Worm (Caenorhabditis elegans): ENCODE results near the gene symk-1.

symk-1 gene

DNA sequence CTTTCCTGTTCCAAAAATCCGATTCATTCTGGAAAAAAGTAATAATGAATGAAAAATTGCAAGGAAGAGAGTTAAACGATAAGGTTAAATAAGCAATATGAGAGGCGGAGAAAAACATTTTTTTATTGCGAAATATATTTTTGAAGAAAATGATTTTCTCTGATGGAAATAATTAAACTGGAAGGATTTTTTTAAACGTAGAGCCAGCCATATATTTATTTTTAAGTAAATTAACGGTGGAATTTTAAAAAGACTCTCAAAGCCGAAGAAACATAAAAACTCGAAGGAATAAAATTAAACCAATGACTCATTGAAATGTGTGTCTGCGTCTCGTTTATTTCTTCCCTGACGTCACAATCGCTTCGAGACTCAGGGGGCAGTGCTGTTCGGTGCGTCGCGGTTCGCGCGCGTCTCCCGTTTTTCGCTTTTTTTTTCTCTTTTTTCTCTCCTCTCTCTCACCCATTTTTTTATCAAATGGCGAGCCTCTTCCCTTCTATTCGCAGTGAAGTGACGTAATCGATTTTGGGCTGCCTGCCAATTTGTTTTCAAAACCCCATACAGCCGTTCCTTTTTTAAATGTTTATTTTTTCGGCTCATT is 36.1 kb downstream of the symk-1 start, which contains the start of gene vps-60 (continued):
- TF ChIP-seq sem-2 (GFP tag; optimal IDR thresholded peaks at IDR 0.05), result no peak
- TF ChIP-seq flh-1 (GFP tag; optimal IDR thresholded peaks at IDR 0.05), result no peak
- TF ChIP-seq unc-120 (tag; optimal IDR thresholded peaks at IDR 0.05; ENCODE audit: poor library complexity, severe bottlenecking), result peak; percentile 58
- TF ChIP-seq ceh-39 (tag; optimal IDR thresholded peaks at IDR 0.05), result peak; percentile 83

- no peak for TF ChIP-seq nhr-12 (tag; optimal IDR thresholded peaks at IDR 0.05)
- no peak for TF ChIP-seq sptf-1 (tag; optimal IDR thresholded peaks at IDR 0.05)
- TF ChIP-seq nhr-237 (tag; optimal IDR thresholded peaks at IDR 0.05), result no peak
- TF ChIP-seq nhr-2 (tag; optimal IDR thresholded peaks at IDR 0.05), result no peak
- TF ChIP-seq pha-4 (tag; optimal IDR thresholded peaks at IDR 0.05), result no peak
- no peak for TF ChIP-seq cnd-1 (tag; optimal IDR thresholded peaks at IDR 0.05)
- TF ChIP-seq nhr-76 (tag; optimal IDR thresholded peaks at IDR 0.05), result no peak
- TF ChIP-seq sem-2 (GFP tag; optimal IDR thresholded peaks at IDR 0.05), result no peak
- TF ChIP-seq snpc-4 (tag; optimal IDR thresholded peaks at IDR 0.05), result no peak
- TF ChIP-seq mep-1 (tag; optimal IDR thresholded peaks at IDR 0.05), result no peak
- TF ChIP-seq unc-39 (tag; optimal IDR thresholded peaks at IDR 0.05), result no peak
- TF ChIP-seq elt-1 (tag; optimal IDR thresholded peaks at IDR 0.05; ENCODE audit: borderline replicate concordance, insufficient read depth), result no peak
- no peak for TF ChIP-seq lsy-2 (tag; optimal IDR thresholded peaks at IDR 0.05)
- no peak for TF ChIP-seq blmp-1 (tag; optimal IDR thresholded peaks at IDR 0.05)
- TF ChIP-seq unc-120 (tag; optimal IDR thresholded peaks at IDR 0.05; ENCODE audit: poor library complexity, severe bottlenecking), result no peak
- no peak for TF ChIP-seq bed-3 (GFP tag; optimal IDR thresholded peaks at IDR 0.05)
- no peak for TF ChIP-seq ces-1 (GFP tag; optimal IDR thresholded peaks at IDR 0.05)
Measured at ce11 chrV:8607353-8607850, 37.3 kb downstream of the symk-1 start, which contains the start of gene smk-1. Gene smk-1, plus strand, starts transcription at chrV:8607800.

ce11 chrV:8608483-8608882 is 38.4 kb downstream of the symk-1 start:
- TF ChIP-seq hlh-1 (tag; optimal IDR thresholded peaks at IDR 0.05), result no peak
- TF ChIP-seq pha-4 (tag; optimal IDR thresholded peaks at IDR 0.05), result no peak
- no peak for TF ChIP-seq ceh-39 (tag; optimal IDR thresholded peaks at IDR 0.05)
- TF ChIP-seq snpc-4 (tag; optimal IDR thresholded peaks at IDR 0.05), result no peak
- no peak for TF ChIP-seq nhr-2 (tag; optimal IDR thresholded peaks at IDR 0.05)
- TF ChIP-seq bed-3 (GFP tag; optimal IDR thresholded peaks at IDR 0.05), result no peak
- no peak for TF ChIP-seq drap-1 (GFP tag; optimal IDR thresholded peaks at IDR 0.05)
- TF ChIP-seq ceh-43 (GFP tag; optimal IDR thresholded peaks at IDR 0.05), result no peak
- TF ChIP-seq sptf-1 (tag; optimal IDR thresholded peaks at IDR 0.05), result no peak
- TF ChIP-seq nhr-12 (tag; optimal IDR thresholded peaks at IDR 0.05), result no peak
- no peak for TF ChIP-seq mab-5 (tag; optimal IDR thresholded peaks at IDR 0.05)
- TF ChIP-seq nhr-28 (tag; optimal IDR thresholded peaks at IDR 0.05), result no peak
- TF ChIP-seq ceh-83 (GFP tag; optimal IDR thresholded peaks at IDR 0.05), result no peak
- TF ChIP-seq cnd-1 (tag; optimal IDR thresholded peaks at IDR 0.05), result no peak
- no peak for TF ChIP-seq ztf-11 (tag; optimal IDR thresholded peaks at IDR 0.05)
- TF ChIP-seq nhr-237 (tag; optimal IDR thresholded peaks at IDR 0.05), result no peak
- TF ChIP-seq ces-1 (GFP tag; optimal IDR thresholded peaks at IDR 0.05), result no peak
- no peak for TF ChIP-seq lsy-2 (tag; optimal IDR thresholded peaks at IDR 0.05)

DNA sequence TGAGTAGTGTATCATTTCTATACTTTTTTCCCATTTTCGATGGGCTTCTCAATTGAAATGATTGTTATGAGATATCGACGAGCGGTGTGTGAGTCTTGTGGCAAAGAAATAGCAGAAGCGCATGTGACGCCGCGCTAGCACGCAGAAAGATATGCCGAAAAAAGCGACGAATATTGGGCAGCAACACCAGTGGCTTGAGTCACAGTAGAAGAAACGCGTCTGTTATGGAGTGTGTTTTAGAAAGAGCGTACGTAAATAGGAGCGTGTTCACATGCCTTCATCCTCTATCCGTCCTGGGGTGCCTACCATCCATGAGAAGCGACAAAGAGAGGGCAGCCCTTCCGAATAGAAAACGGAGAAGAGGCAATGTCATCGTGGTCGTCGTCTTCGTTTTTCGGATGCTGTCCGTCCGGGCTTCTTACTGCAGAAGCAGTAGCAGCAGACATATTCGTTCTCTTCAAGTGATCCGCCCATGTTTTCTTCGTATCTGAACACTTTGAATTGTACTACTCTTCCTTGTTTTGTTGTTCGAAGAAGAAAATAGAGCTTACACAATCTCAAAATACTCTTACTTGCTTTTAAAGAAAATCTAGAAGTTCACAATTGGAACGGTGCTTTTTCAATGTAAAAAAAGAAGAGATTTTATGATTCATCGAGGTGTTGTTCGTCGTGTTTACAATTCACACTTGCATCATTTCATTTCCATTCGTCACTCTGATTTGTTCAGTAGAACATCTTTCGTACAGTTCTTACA is 39.8 kb downstream of the symk-1 start:
- peak; percentile 48 for TF ChIP-seq ham-2 (GFP tag; optimal IDR thresholded peaks at IDR 0.05)
- no peak for TF ChIP-seq hlh-1 (tag; optimal IDR thresholded peaks at IDR 0.05)

ce11 chrV:8610633-8611404 is 40.7 kb downstream of the symk-1 start, which contains the start of gene fip-4:
Gene fip-4, minus strand, starts transcription at chrV:8611268.
- no peak for TF ChIP-seq ceh-39 (tag; optimal IDR thresholded peaks at IDR 0.05)
- no peak for TF ChIP-seq unc-62 (GFP tag; optimal IDR thresholded peaks at IDR 0.05)
- TF ChIP-seq unc-39 (tag; optimal IDR thresholded peaks at IDR 0.05), result no peak
- TF ChIP-seq nhr-237 (tag; optimal IDR thresholded peaks at IDR 0.05), result no peak
- TF ChIP-seq nhr-12 (tag; optimal IDR thresholded peaks at IDR 0.05), result no peak
- TF ChIP-seq elt-3 (tag; optimal IDR thresholded peaks at IDR 0.05), result no peak
- TF ChIP-seq pha-4 (tag; optimal IDR thresholded peaks at IDR 0.05), result no peak
- no peak for TF ChIP-seq unc-120 (tag; optimal IDR thresholded peaks at IDR 0.05; ENCODE audit: poor library complexity, severe bottlenecking)
- no peak for TF ChIP-seq flh-1 (GFP tag; optimal IDR thresholded peaks at IDR 0.05)
- no peak for TF ChIP-seq snpc-4 (tag; optimal IDR thresholded peaks at IDR 0.05)
- TF ChIP-seq ceh-43 (GFP tag; optimal IDR thresholded peaks at IDR 0.05), result no peak
- no peak for TF ChIP-seq ces-1 (GFP tag; optimal IDR thresholded peaks at IDR 0.05)
- no peak for TF ChIP-seq nhr-2 (tag; optimal IDR thresholded peaks at IDR 0.05)
- TF ChIP-seq sptf-1 (tag; optimal IDR thresholded peaks at IDR 0.05), result no peak
- no peak for TF ChIP-seq nhr-28 (tag; optimal IDR thresholded peaks at IDR 0.05)
- no peak for TF ChIP-seq lin-32 (GFP tag; optimal IDR thresholded peaks at IDR 0.05)
- no peak for TF ChIP-seq mls-2 (tag; optimal IDR thresholded peaks at IDR 0.05)

Measured in whole organism, mixed stage, embryonic.